Worm (Caenorhabditis elegans): ENCODE measurements around the gene F17H10.1.

DNA sequence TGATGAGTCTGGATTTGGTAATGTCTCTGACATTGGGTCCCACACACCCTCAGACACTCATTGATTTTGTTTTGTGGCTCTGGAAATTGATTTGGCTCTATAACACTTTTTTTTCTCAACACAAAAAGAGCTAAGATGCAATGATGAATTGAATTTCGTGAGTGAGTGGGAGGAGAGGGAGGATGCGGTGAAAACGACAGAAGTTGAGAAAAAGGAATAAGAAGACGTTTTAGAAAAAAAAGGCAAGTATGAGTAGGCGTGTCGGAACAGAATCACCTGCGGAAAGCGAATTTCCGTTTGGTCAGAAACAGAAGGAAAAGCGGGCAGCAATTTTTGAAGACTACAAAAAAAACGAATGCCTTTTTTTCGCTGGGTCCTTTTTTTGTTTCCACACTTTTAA lies 50.7 kb downstream of the F17H10.1 start:
- no peak for TF ChIP-seq tbx-11 (GFP tag; IDR thresholded peaks at IDR 0.05)
- no peak for TF ChIP-seq tra-4 (tag; optimal IDR thresholded peaks at IDR 0.05)
- TF ChIP-seq ama-1 (optimal IDR thresholded peaks at IDR 0.05), result no peak
- no peak for TF ChIP-seq tbx-37 (GFP tag; conservative IDR thresholded peaks at IDR 0.05)
- TF ChIP-seq flt-1 (GFP tag; IDR thresholded peaks at IDR 0.05), result no peak
- TF ChIP-seq ceh-13 (GFP tag; optimal IDR thresholded peaks at IDR 0.05), result no peak
- TF ChIP-seq hmbx-1 (tag; optimal IDR thresholded peaks at IDR 0.05), result no peak

All from whole organism, early embryonic.